Fruit fly (Drosophila melanogaster) whole organism, pupa: ENCODE measurements around the gene CG13041.

Source experiments
- CG10348 ChIP-seq: fragments of 200-800 bp; sonication (Bioruptor generic); IDR thresholded peaks from 2 replicates; pipeline ENCODE4 v1.3.6; 2022; ENCODE audit warnings: missing biosample characterization, missing genetic modification characterization
- CG13204 ChIP-seq: fragments of 200-800 bp; sonication (Bioruptor generic); optimal IDR thresholded peaks from 2 replicates; lab custom pipeline; 2018; ENCODE audit warnings: missing biosample characterization, mild to moderate bottlenecking, missing genetic modification characterization, moderate library complexity
- CG14655 ChIP-seq: fragments of 200-800 bp; sonication (Bioruptor generic); optimal IDR thresholded peaks from 3 replicates; lab custom pipeline; 2017; ENCODE audit warnings: mild to moderate bottlenecking, missing biosample characterization, missing genetic modification reagents, missing genetic modification characterization
- CG15710 ChIP-seq: fragments of 200-800 bp; sonication (Bioruptor generic); optimal IDR thresholded peaks from 2 replicates; lab custom pipeline; 2018; ENCODE audit warnings: missing biosample characterization, mild to moderate bottlenecking, missing genetic modification characterization, moderate library complexity
- CG34367 ChIP-seq: fragments of 200-800 bp; sonication (Bioruptor generic); optimal IDR thresholded peaks from 2 replicates; lab custom pipeline; 2018; ENCODE audit warnings: missing biosample characterization, mild to moderate bottlenecking, missing genetic modification characterization
- D1 ChIP-seq: fragments of 200-800 bp; sonication (Bioruptor generic); optimal IDR thresholded peaks from 2 replicates; lab custom pipeline; 2018; ENCODE audit warnings: missing biosample characterization, mild to moderate bottlenecking, missing genetic modification characterization, moderate library complexity
- Ets98B ChIP-seq: fragments of 200-800 bp; sonication (Bioruptor generic); IDR thresholded peaks from 2 replicates; pipeline ENCODE4 v1.3.6; 2022; ENCODE audit warnings: missing biosample characterization, missing genetic modification characterization
- Pif1B ChIP-seq: fragments of 200-800 bp; sonication (Bioruptor generic); optimal IDR thresholded peaks from 3 replicates; lab custom pipeline; 2016; ENCODE audit warnings: missing biosample characterization, missing genetic modification characterization
- fd96Ca ChIP-seq: fragments of 200-800 bp; sonication (Bioruptor generic); IDR thresholded peaks from 3 replicates; pipeline ENCODE4 v1.3.6; 2022; ENCODE audit warnings: missing biosample characterization, missing genetic modification characterization
- rn ChIP-seq: fragments of 200-800 bp; sonication (Bioruptor generic); IDR thresholded peaks from 2 replicates; pipeline ENCODE4 v1.3.6; 2022; ENCODE audit warnings: missing biosample characterization, missing genetic modification characterization

dm6 chr3L:16301153-16301552 is 18.2 kb downstream of the CG13041 start, which contains the start of gene CG4982:
- TF ChIP-seq CG13204 (GFP tag; lab: Kevin White, UChicago) (no peak), CG14655 (no peak), CG10348 (GFP tag; lab: Robert Waterston, UW) (no peak), D1 (tag; lab: Kevin White, UChicago) (no peak), CG15710 (no peak), fd96Ca (GFP tag; lab: Robert Waterston, UW) (no peak), Pif1B (GFP tag; lab: Kevin White, UChicago) (no peak), Ets98B (GFP tag; lab: Robert Waterston, UW) (no peak), rn (GFP tag; lab: Robert Waterston, UW) (no peak), CG34367 (tag; lab: Kevin White, UChicago) (no peak)
